Fruit fly (Drosophila melanogaster): ENCODE data around the gene CG31199.

The CG31199 gene

dm6 chr3R:20778285-20778926 lies 34.7 kb upstream of the CG31199 start:
- TF ChIP-seq CG14014 (GFP tag; IDR thresholded peaks at IDR 0.05) (no peak), cg (GFP tag; optimal IDR thresholded peaks at IDR 0.05) (peak; percentile 41), Trl (optimal IDR thresholded peaks at IDR 0.05) (peak; percentile 3 to 29), Trl (GFP tag; optimal IDR thresholded peaks at IDR 0.05) (no peak), nom (GFP tag; optimal IDR thresholded peaks at IDR 0.05) (peak; percentile 98), Ets65A (GFP tag) (peak; percentile 41), Drgx (GFP tag; IDR thresholded peaks at IDR 0.05) (peak; percentile 99), ro (GFP tag; IDR thresholded peaks at IDR 0.05) (no peak), bsh (GFP tag; optimal IDR thresholded peaks at IDR 0.05) (peak in 1 of 2 experiments; percentile 91), lbe (GFP tag; optimal IDR thresholded peaks at IDR 0.05) (peak; percentile 97), corto (GFP tag; optimal IDR thresholded peaks at IDR 0.05) (peak; percentile 98), nerfin-1 (tag; optimal IDR thresholded peaks at IDR 0.05) (peak; percentile 83)

DNA sequence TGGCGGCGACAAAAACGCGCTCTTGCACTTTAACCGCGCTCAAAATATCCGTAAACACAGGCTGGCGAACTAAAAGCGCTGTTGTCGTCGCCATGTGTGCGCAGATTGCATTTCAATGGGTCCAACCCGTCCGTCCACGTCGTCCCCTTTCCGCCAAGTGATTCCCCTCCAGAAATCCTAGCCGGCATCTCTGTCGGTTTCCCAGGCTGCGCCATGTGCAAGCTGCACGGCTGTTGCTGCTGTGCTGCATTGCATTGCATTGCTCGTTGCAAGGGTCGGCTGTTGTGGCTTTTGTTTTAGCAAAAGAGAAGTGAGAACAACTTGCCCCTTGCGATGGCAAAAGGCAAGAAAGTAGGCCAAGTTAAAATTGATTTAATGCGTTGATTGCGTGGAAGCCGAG lies 30.5 kb upstream of the CG31199 start:
- TF ChIP-seq ind (GFP tag; optimal IDR thresholded peaks at IDR 0.05) (no peak), Oaz (GFP tag; IDR thresholded peaks at IDR 0.05) (no peak), Nf-YC (tag; optimal IDR thresholded peaks at IDR 0.05) (no peak), CG15269 (tag; optimal IDR thresholded peaks at IDR 0.05) (no peak), CrebB (tag; optimal IDR thresholded peaks at IDR 0.05) (no peak), ara (GFP tag; IDR thresholded peaks at IDR 0.05) (no peak), wdn (GFP tag; IDR thresholded peaks at IDR 0.05) (no peak), gfzf (GFP tag; optimal IDR thresholded peaks at IDR 0.05) (no peak), HLHmδ (GFP tag; optimal IDR thresholded peaks at IDR 0.05) (no peak)

- TF ChIP-seq row (GFP tag; IDR thresholded peaks at IDR 0.05) (no peak), twi (tag; optimal IDR thresholded peaks at IDR 0.05) (peak; percentile 53), Drgx (GFP tag; IDR thresholded peaks at IDR 0.05) (peak; percentile 26; the same call in 1 of the 2 replicates), Sry-δ (GFP tag; optimal IDR thresholded peaks at IDR 0.05) (no peak), toy (GFP tag; IDR thresholded peaks at IDR 0.05) (no peak), nom (GFP tag; optimal IDR thresholded peaks at IDR 0.05) (peak; percentile 14), zf30C (GFP tag; optimal IDR thresholded peaks at IDR 0.05) (peak; percentile 19), CG16779 (GFP tag; IDR thresholded peaks at IDR 0.05) (no peak), vnd (GFP tag; IDR thresholded peaks at IDR 0.05; ENCODE audit: partially characterized antibody) (no peak)
Observed at dm6 chr3R:20773174-20773573, 29.5 kb upstream of the CG31199 start.

DNA sequence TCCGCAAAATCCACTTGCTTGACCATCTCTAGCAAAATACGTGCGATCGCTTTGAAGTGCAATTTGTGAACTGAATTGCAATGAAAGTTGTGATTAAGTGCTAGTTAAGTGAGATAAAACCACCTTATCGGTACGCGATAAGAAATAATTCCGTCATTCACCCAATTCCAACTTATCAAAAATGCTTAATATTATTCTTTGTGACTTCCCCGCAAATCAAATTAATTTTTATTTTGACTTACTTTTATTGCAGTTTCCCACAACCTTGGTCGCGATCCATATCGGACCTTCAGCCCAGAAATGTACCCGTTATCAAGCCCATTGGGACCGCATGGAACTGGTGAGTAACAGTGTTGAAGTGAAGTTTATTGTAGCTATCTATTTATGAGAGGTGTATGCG lies 28.9 kb upstream of the CG31199 start, which contains the start of gene Takl1:
Takl1 (minus strand) TSS at position 59 of the 400 bp plus-strand sequence.
- TF ChIP-seq corto (GFP tag; optimal IDR thresholded peaks at IDR 0.05) = peak; percentile 23
- no peak for TF ChIP-seq MBD-R2 (GFP tag; IDR thresholded peaks at IDR 0.05)
- no peak for TF ChIP-seq CG10267 (tag; optimal IDR thresholded peaks at IDR 0.05)
- TF ChIP-seq lab (GFP tag; optimal IDR thresholded peaks at IDR 0.05) = no peak
- no peak for TF ChIP-seq CG4282 (GFP tag; optimal IDR thresholded peaks at IDR 0.05)
- TF ChIP-seq sima (GFP tag; optimal IDR thresholded peaks at IDR 0.05) = no peak
- no peak for TF ChIP-seq Nf-YB (GFP tag; optimal IDR thresholded peaks at IDR 0.05)

DNA sequence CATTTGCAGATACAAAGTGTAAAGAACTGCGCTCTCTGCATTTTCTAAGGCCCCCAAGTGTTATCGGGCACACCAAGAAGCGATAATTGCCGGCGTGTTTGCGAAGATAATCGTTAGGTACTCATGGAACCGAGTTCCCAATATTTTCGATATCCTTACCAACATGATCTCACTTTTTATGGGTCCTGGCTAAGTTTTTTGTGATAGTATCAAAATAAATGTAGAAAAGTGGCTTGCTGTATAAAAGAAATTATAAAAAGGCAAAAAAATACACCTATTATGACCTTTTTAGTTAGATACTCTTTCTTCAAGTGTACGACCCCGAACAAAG lies 22.5 kb upstream of the CG31199 start:
- TF ChIP-seq schlank (tag; optimal IDR thresholded peaks at IDR 0.05) (no peak), CG1024 (GFP tag; IDR thresholded peaks at IDR 0.05) (no peak), CG10543 (GFP tag; optimal IDR thresholded peaks at IDR 0.05) (no peak), dm (GFP tag; optimal IDR thresholded peaks at IDR 0.05) (no peak), sr (GFP tag; IDR thresholded peaks at IDR 0.05) (no peak), CG30403 (GFP tag; optimal IDR thresholded peaks at IDR 0.05) (no peak), CG7786 (GFP tag; optimal IDR thresholded peaks at IDR 0.05) (no peak), CG16779 (GFP tag; IDR thresholded peaks at IDR 0.05) (no peak), CG6813 (GFP tag; optimal IDR thresholded peaks at IDR 0.05) (no peak), CG12659 (GFP tag; optimal IDR thresholded peaks at IDR 0.05) (no peak), Aef1 (GFP tag; IDR thresholded peaks at IDR 0.05) (no peak), jigr1 (GFP tag; IDR thresholded peaks at IDR 0.05) (no peak), HLH3B (GFP tag; IDR thresholded peaks at IDR 0.05) (no peak), Bdp1 (GFP tag; optimal IDR thresholded peaks at IDR 0.05) (no peak)
